Worm (Caenorhabditis elegans) whole organism, L1 larva: Measurements from ENCODE around the gene cdgs-1.

Source experiments
- C34B4.2 ChIP-seq: sonication (generic microtip); optimal IDR thresholded peaks from 2 replicates; lab custom pipeline; 2017; ENCODE audit warnings: mild to moderate bottlenecking, missing genetic modification characterization, missing compliant biosample characterization
- ama-1 ChIP-seq: fragments of 150-350 bp; optimal IDR thresholded peaks from 2 replicates; lab custom pipeline; 2014
- elt-3 ChIP-seq, 6 experiments: fragments of 150-350 bp in 1 of 6; sonication (generic microtip); optimal IDR thresholded peaks; 2 replicates each; lab custom pipeline; 2017 to 2018; ENCODE audit warnings: missing biosample characterization in 6 of 6, missing genetic modification characterization in 6 of 6, inconsistent platforms in 1 of 6
- fkh-4 ChIP-seq: sonication (generic microtip); optimal IDR thresholded peaks from 2 replicates; lab custom pipeline; 2016; ENCODE audit warnings: missing compliant biosample characterization, missing genetic modification characterization, borderline replicate concordance
- hlh-17 ChIP-seq: fragments of 200-800 bp; sonication (Bioruptor generic); optimal IDR thresholded peaks from 2 replicates; lab custom pipeline; 2018; ENCODE audit warnings: missing genetic modification characterization, mild to moderate bottlenecking, missing compliant biosample characterization, moderate library complexity, borderline replicate concordance
- lin-39 ChIP-seq: fragments of 150-350 bp; optimal IDR thresholded peaks from 2 replicates; lab custom pipeline; 2014; ENCODE audit warnings: missing biosample characterization, missing genetic modification reagents, missing genetic modification characterization
- unc-62 ChIP-seq: fragments of 150-350 bp; optimal IDR thresholded peaks from 2 replicates; lab custom pipeline; 2014; ENCODE audit warnings: missing biosample characterization, missing genetic modification reagents, missing genetic modification characterization

DNA sequence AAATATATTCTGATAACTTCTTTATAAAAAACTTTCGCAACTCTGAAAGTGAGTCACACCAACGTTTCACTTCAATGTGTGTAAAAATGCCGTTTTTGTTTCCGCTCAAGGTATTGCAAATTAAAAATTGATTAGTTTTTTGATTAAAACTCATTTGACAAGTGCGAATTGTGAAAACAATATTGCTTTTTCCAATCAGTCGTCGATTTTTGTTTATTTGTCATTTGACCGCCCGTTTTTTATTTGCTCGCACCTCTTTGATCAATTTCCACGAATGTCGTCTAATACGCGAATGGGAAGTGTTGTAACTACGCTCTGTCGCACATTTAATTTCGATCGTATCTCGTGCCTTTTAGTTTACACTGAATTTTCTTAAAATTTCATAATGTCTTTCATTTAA, 14.6 kb upstream of the cdgs-1 start, which contains the start of gene mvb-12:
- TF ChIP-seq lin-39 (tag; lab: Kevin White, UChicago) (no peak), ama-1 (no peak), hlh-17 (no peak), fkh-4 (tag; lab: Kevin White, UChicago) (no peak), unc-62 (GFP tag; lab: Kevin White, UChicago) (no peak), elt-3 (tag; optimal IDR thresholded peaks at IDR 0.05; lab: Kevin White, UChicago) (no peak), C34B4.2 (tag; lab: Kevin White, UChicago) (no peak)
